Fruit fly (Drosophila melanogaster) whole organism, embryonic: ENCODE results near the gene CG1233.

Experiments
- Abd-B ChIP-seq: fragments of 200-800 bp; sonication (Bioruptor generic); optimal IDR thresholded peaks from 2 replicates; lab custom pipeline; 2018; ENCODE audit warnings: missing biosample characterization, mild to moderate bottlenecking, missing genetic modification characterization, moderate library complexity
- CG10321 ChIP-seq: fragments of 200-800 bp; sonication (Bioruptor generic); IDR thresholded peaks from 2 replicates; pipeline ENCODE4 v1.3.6; 2022; ENCODE audit warnings: missing biosample characterization, missing genetic modification characterization
- CG11398 ChIP-seq: fragments of 200-800 bp; sonication (Bioruptor generic); optimal IDR thresholded peaks from 2 replicates; lab custom pipeline; 2016; ENCODE audit warnings: missing biosample characterization, missing genetic modification characterization
- CG12104 ChIP-seq: fragments of 200-800 bp; sonication (Bioruptor generic); optimal IDR thresholded peaks from 3 replicates; lab custom pipeline; 2016; ENCODE audit warnings: missing biosample characterization, missing genetic modification characterization
- CG12155 ChIP-seq: fragments of 200-800 bp; sonication (Bioruptor generic); optimal IDR thresholded peaks from 3 replicates; lab custom pipeline; 2016; ENCODE audit warnings: missing biosample characterization, missing genetic modification characterization
- CG12391 ChIP-seq: fragments of 200-800 bp; sonication (Bioruptor generic); optimal IDR thresholded peaks from 3 replicates; lab custom pipeline; 2018; ENCODE audit warnings: missing biosample characterization, mild to moderate bottlenecking, missing genetic modification characterization, moderate library complexity
- CG13123 ChIP-seq: fragments of 200-800 bp; sonication (Bioruptor generic); optimal IDR thresholded peaks from 2 replicates; lab custom pipeline; 2016; ENCODE audit warnings: missing biosample characterization, missing genetic modification characterization
- CG13296 ChIP-seq: fragments of 200-800 bp; sonication (Bioruptor generic); optimal IDR thresholded peaks from 3 replicates; lab custom pipeline; 2018; ENCODE audit warnings: missing biosample characterization, mild to moderate bottlenecking, missing genetic modification characterization
- CG15601 ChIP-seq: fragments of 200-800 bp; sonication (Bioruptor generic); optimal IDR thresholded peaks from 3 replicates; lab custom pipeline; 2019; ENCODE audit warnings: missing biosample characterization, mild to moderate bottlenecking, missing genetic modification characterization, moderate library complexity
- CG16813 ChIP-seq: fragments of 200-800 bp; sonication (Bioruptor generic); IDR thresholded peaks from 3 replicates; pipeline ENCODE4 v1.3.6; 2022; ENCODE audit warnings: missing biosample characterization, missing genetic modification characterization; ENCODE audit not compliant: partially characterized antibody
- CG3838 ChIP-seq: fragments of 200-800 bp; sonication (Bioruptor generic); optimal IDR thresholded peaks from 3 replicates; lab custom pipeline; 2016; ENCODE audit warnings: missing biosample characterization, missing genetic modification characterization
- CG4360 ChIP-seq: fragments of 200-800 bp; sonication (Bioruptor generic); IDR thresholded peaks from 2 replicates; pipeline ENCODE4 v1.3.6; 2022; ENCODE audit warnings: missing biosample characterization, missing genetic modification characterization
- CG6765 ChIP-seq: fragments of 200-800 bp; sonication (Bioruptor generic); optimal IDR thresholded peaks from 3 replicates; lab custom pipeline; 2017; ENCODE audit warnings: missing biosample characterization, mild to moderate bottlenecking, missing genetic modification characterization
- Chrac-16 ChIP-seq: fragments of 200-800 bp; sonication (Bioruptor generic); optimal IDR thresholded peaks from 3 replicates; lab custom pipeline; 2016; ENCODE audit warnings: missing biosample characterization, missing genetic modification characterization
- D ChIP-seq, 2 experiments: fragments of 200-800 bp in 1 of 2; fragments of >200 bp in 1 of 2; sonication (Bioruptor generic) in 1 of 2; optimal IDR thresholded peaks; 2 replicates in 1 of 2; 3 replicates in 1 of 2; lab custom pipeline; 2017; ENCODE audit warnings: mild to moderate bottlenecking in 1 of 2, missing biosample characterization in 1 of 2, missing genetic modification characterization in 1 of 2, missing genetic modification reagents in 1 of 2
- Dip2 ChIP-seq: fragments of 200-800 bp; sonication (Bioruptor generic); IDR thresholded peaks from 2 replicates; pipeline ENCODE4 v1.3.6; 2022; ENCODE audit warnings: missing biosample characterization, missing genetic modification characterization
- Dll ChIP-seq: fragments of 200-800 bp; sonication (Bioruptor generic); IDR thresholded peaks from 4 replicates; pipeline ENCODE4 v1.3.6; 2022; ENCODE audit warnings: missing biosample characterization, missing genetic modification characterization; ENCODE audit not compliant: partially characterized antibody
- Gug ChIP-seq: fragments of 200-800 bp; sonication (Bioruptor generic); IDR thresholded peaks from 4 replicates; pipeline ENCODE4 v1.3.6; 2022; ENCODE audit warnings: missing biosample characterization, missing genetic modification characterization
- Max ChIP-seq: fragments of 200-800 bp; sonication (Bioruptor generic); optimal IDR thresholded peaks from 2 replicates; lab custom pipeline; 2016; ENCODE audit warnings: missing biosample characterization, mild to moderate bottlenecking, missing genetic modification characterization
- Scr ChIP-seq: fragments of 200-800 bp; sonication (Bioruptor generic); IDR thresholded peaks from 2 replicates; pipeline ENCODE4 v1.3.6; 2022; ENCODE audit warnings: missing biosample characterization, missing genetic modification characterization; ENCODE audit not compliant: partially characterized antibody
- aop ChIP-seq: fragments of 200-800 bp; sonication (Bioruptor generic); IDR thresholded peaks from 2 replicates; pipeline ENCODE4 v1.3.6; 2022; ENCODE audit warnings: missing biosample characterization, missing genetic modification characterization
- bsh ChIP-seq, 2 experiments: fragments of 200-800 bp; sonication (Bioruptor generic); optimal IDR thresholded peaks; 2 replicates each; lab custom pipeline; 2017 to 2018; ENCODE audit warnings: mild to moderate bottlenecking in 2 of 2, missing biosample characterization in 2 of 2, missing genetic modification characterization in 2 of 2, moderate library complexity in 1 of 2
- cad ChIP-seq: fragments of >200 bp; optimal IDR thresholded peaks from 2 replicates; lab custom pipeline; 2017; ENCODE audit warnings: missing biosample characterization, missing genetic modification characterization
- cg ChIP-seq: fragments of 200-800 bp; sonication (Bioruptor generic); optimal IDR thresholded peaks from 3 replicates; lab custom pipeline; 2019; ENCODE audit warnings: missing biosample characterization, mild to moderate bottlenecking, missing genetic modification characterization, moderate library complexity
- corto ChIP-seq: fragments of 200-800 bp; sonication (Bioruptor generic); optimal IDR thresholded peaks from 2 replicates; lab custom pipeline; 2016; ENCODE audit warnings: missing biosample characterization, mild to moderate bottlenecking, missing genetic modification characterization, moderate library complexity
- da ChIP-seq: fragments of 200-800 bp; sonication (Bioruptor generic); optimal IDR thresholded peaks from 2 replicates; lab custom pipeline; 2016; ENCODE audit warnings: missing biosample characterization, missing genetic modification characterization
- dm ChIP-seq: fragments of 200-800 bp; sonication (Bioruptor generic); optimal IDR thresholded peaks from 3 replicates; lab custom pipeline; 2016; ENCODE audit warnings: missing biosample characterization, missing genetic modification characterization
- dpn ChIP-seq, 2 experiments: fragments of 200-800 bp; sonication (Bioruptor generic); optimal IDR thresholded peaks; 3 replicates each; lab custom pipeline; 2016; ENCODE audit warnings: missing biosample characterization in 2 of 2, missing genetic modification characterization in 2 of 2
- esg ChIP-seq: fragments of 200-800 bp; sonication (Bioruptor generic); conservative IDR thresholded peaks from 2 replicates; pipeline ENCODE4 v1.3.6; 2022; ENCODE audit warnings: missing biosample characterization, missing genetic modification characterization
- eyg ChIP-seq: fragments of 200-800 bp; sonication (Bioruptor generic); optimal IDR thresholded peaks from 3 replicates; lab custom pipeline; 2016; ENCODE audit warnings: missing biosample characterization, missing genetic modification characterization
- gfzf ChIP-seq: fragments of 200-800 bp; sonication (Bioruptor generic); optimal IDR thresholded peaks from 2 replicates; lab custom pipeline; 2016; ENCODE audit warnings: missing biosample characterization, mild to moderate bottlenecking, missing genetic modification characterization, moderate library complexity
- hb ChIP-seq: fragments of 200-800 bp; sonication (Bioruptor generic); IDR thresholded peaks from 3 replicates; pipeline ENCODE4 v1.3.6; 2022; ENCODE audit warnings: missing biosample characterization, missing genetic modification characterization; ENCODE audit not compliant: partially characterized antibody
- lab ChIP-seq: fragments of 200-800 bp; sonication (Bioruptor generic); optimal IDR thresholded peaks from 3 replicates; lab custom pipeline; 2017; ENCODE audit warnings: missing biosample characterization, missing genetic modification characterization, mild to moderate bottlenecking, moderate library complexity, missing genetic modification reagents
- lilli ChIP-seq: fragments of 200-800 bp; sonication (Bioruptor generic); optimal IDR thresholded peaks from 3 replicates; lab custom pipeline; 2016; ENCODE audit warnings: missing biosample characterization, missing genetic modification characterization
- lmd ChIP-seq: fragments of 200-800 bp; sonication (Bioruptor generic); IDR thresholded peaks from 2 replicates; pipeline ENCODE4 v1.3.6; 2022; ENCODE audit warnings: missing biosample characterization, missing genetic modification characterization
- maf-S ChIP-seq: fragments of 200-800 bp; sonication (Bioruptor generic); optimal IDR thresholded peaks from 2 replicates; lab custom pipeline; 2016; ENCODE audit warnings: missing biosample characterization, missing genetic modification characterization
- pb ChIP-seq: fragments of 200-800 bp; sonication (Bioruptor generic); optimal IDR thresholded peaks from 3 replicates; lab custom pipeline; 2016; ENCODE audit warnings: missing biosample characterization, missing genetic modification characterization
- phol ChIP-seq: fragments of 200-800 bp; sonication (Bioruptor generic); optimal IDR thresholded peaks from 3 replicates; lab custom pipeline; 2018; ENCODE audit warnings: missing biosample characterization, mild to moderate bottlenecking, missing genetic modification characterization, moderate library complexity
- run ChIP-seq: fragments of 200-800 bp; sonication (Bioruptor generic); optimal IDR thresholded peaks from 3 replicates; lab custom pipeline; 2018; ENCODE audit warnings: missing biosample characterization, mild to moderate bottlenecking, missing genetic modification characterization
- slbo ChIP-seq: fragments of 200-800 bp; sonication (Bioruptor generic); IDR thresholded peaks from 2 replicates; pipeline ENCODE4 v1.3.6; 2022; ENCODE audit warnings: missing biosample characterization, missing genetic modification characterization
- so ChIP-seq: fragments of 200-800 bp; sonication (Bioruptor generic); IDR thresholded peaks from 3 replicates; pipeline ENCODE4 v1.3.6; 2022; ENCODE audit warnings: missing biosample characterization, missing genetic modification characterization
- sob ChIP-seq: fragments of 200-800 bp; sonication (Bioruptor generic); IDR thresholded peaks from 2 replicates; pipeline ENCODE4 v1.3.6; 2022; ENCODE audit warnings: missing biosample characterization, missing genetic modification characterization
- sug ChIP-seq: fragments of 200-800 bp; optimal IDR thresholded peaks from 2 replicates; lab custom pipeline; 2019; ENCODE audit warnings: missing biosample characterization, mild to moderate bottlenecking, missing genetic modification characterization, moderate library complexity
- tin ChIP-seq: fragments of 200-800 bp; sonication (Bioruptor generic); optimal IDR thresholded peaks from 3 replicates; lab custom pipeline; 2016; ENCODE audit warnings: missing biosample characterization, missing genetic modification characterization
- trem ChIP-seq: fragments of 200-800 bp; optimal IDR thresholded peaks from 3 replicates; lab custom pipeline; 2019; ENCODE audit warnings: missing biosample characterization, mild to moderate bottlenecking, missing genetic modification characterization, moderate library complexity
- tup ChIP-seq: fragments of 200-800 bp; sonication (Bioruptor generic); optimal IDR thresholded peaks from 2 replicates; lab custom pipeline; 2016; ENCODE audit warnings: missing biosample characterization, mild to moderate bottlenecking, missing genetic modification characterization, moderate library complexity
- twi ChIP-seq: fragments of 200-800 bp; optimal IDR thresholded peaks from 2 replicates; lab custom pipeline; 2019; ENCODE audit warnings: missing biosample characterization, mild to moderate bottlenecking, missing genetic modification characterization, moderate library complexity
- yki ChIP-seq: fragments of >200 bp; optimal IDR thresholded peaks from 3 replicates; lab custom pipeline; 2018

CG1233 gene

DNA sequence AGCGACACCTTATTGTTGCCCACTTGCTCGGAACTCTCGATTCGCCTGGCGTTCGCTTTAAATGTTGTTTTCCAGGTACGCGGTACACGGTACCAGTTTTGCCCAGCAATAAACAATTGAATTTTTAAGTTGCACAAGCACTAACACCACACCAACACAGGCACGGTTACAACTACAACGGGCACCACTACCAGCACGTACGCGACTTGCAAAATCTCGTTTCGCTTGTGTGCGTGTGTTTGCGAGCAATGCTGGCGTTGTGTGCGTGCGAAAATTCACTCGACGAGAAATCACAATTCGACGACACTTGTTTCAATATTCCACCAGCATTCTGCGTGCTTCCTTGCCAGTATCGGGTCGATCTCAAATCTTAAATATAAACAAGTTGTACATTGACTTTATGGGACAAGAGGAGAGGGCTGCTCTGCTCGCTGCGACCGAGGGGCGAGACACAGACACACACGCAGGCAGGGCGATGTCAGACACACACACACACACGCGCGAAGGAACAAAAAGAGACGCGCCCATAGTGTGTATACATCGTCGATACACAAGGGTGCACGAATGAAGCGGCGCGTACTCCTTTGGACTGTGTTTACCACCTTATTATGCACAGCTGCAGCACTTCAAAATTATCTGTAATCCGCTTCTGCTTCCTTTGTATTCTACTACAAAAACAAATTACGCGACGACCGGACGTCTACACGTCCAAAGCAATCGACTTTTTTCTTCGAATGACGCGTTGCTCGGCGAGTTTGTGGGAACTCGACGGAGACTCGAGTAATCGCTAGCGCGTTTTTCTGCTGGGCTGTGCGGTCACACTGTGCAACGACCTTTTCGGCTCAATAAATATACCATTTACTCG lies 41.9 kb upstream of the CG1233 start, which contains the start of gene fwd (continued):
- no peak for TF ChIP-seq corto (GFP tag; lab: Kevin White, UChicago)
- TF ChIP-seq trem (tag; lab: Kevin White, UChicago) = peak; percentile 81
- 0 out of 3 replicates have a peak, but pooled peaks have one; percentile 22 for TF ChIP-seq CG16813 (GFP tag; lab: Robert Waterston, UW)
- TF ChIP-seq D (optimal IDR thresholded peaks at IDR 0.05; lab: Kevin White, UChicago) = peak; percentile 96
- peak; percentile 62 for TF ChIP-seq D (GFP tag; optimal IDR thresholded peaks at IDR 0.05; lab: Kevin White, UChicago)
- TF ChIP-seq CG13123 = no peak
- peak; percentile 18 for TF ChIP-seq CG13296 (GFP tag; lab: Kevin White, UChicago)
- peak; percentile 41; the same call in 2 of the 4 replicates for TF ChIP-seq Dll (GFP tag; lab: Robert Waterston, UW)
- TF ChIP-seq phol (tag; lab: Kevin White, UChicago) = peak; percentile 46
- no peak for TF ChIP-seq so
- TF ChIP-seq Chrac-16 (GFP tag; lab: Kevin White, UChicago) = no peak
- peak; percentile 36 for TF ChIP-seq dm (GFP tag; lab: Kevin White, UChicago)
- peak; percentile 38 for TF ChIP-seq lilli
- TF ChIP-seq Gug = no peak
- no peak for TF ChIP-seq maf-S (GFP tag; lab: Kevin White, UChicago)
- no peak for TF ChIP-seq Abd-B
- TF ChIP-seq yki (lab: Kevin White, UChicago) = no peak
- peak; percentile 62 for TF ChIP-seq CG12391 (tag; lab: Kevin White, UChicago)
- TF ChIP-seq CG4360 (GFP tag; lab: Robert Waterston, UW) = peak; percentile 76
- TF ChIP-seq bsh (GFP tag; optimal IDR thresholded peaks at IDR 0.05; lab: Kevin White, UChicago) = peak in 1 of 2 experiments; percentile 28
- TF ChIP-seq esg = no peak
- TF ChIP-seq pb = peak; percentile 26
- peak; percentile 44 for TF ChIP-seq Max (GFP tag; lab: Kevin White, UChicago)
- peak; percentile 15; the same call in 1 of the 2 replicates for TF ChIP-seq slbo (GFP tag; lab: Robert Waterston, UW)
- no peak for TF ChIP-seq Dip2 (GFP tag; lab: Robert Waterston, UW)
- no peak for TF ChIP-seq hb (GFP tag; lab: Robert Waterston, UW)
- TF ChIP-seq tup (GFP tag; lab: Kevin White, UChicago) = no peak
- TF ChIP-seq gfzf (GFP tag; lab: Kevin White, UChicago) = peak; percentile 99
- no peak for TF ChIP-seq CG10321 (GFP tag; lab: Robert Waterston, UW)
- TF ChIP-seq cg = peak; percentile 98
- peak; percentile 100 for TF ChIP-seq CG12155 (GFP tag; lab: Kevin White, UChicago)
- TF ChIP-seq eyg (GFP tag; lab: Kevin White, UChicago) = no peak
- peak; percentile 28 for TF ChIP-seq CG6765 (GFP tag; lab: Kevin White, UChicago)
- TF ChIP-seq cad = peak; percentile 40
- no peak for TF ChIP-seq lab (GFP tag; lab: Kevin White, UChicago)
- TF ChIP-seq CG3838 = no peak
- TF ChIP-seq CG11398 (GFP tag; lab: Kevin White, UChicago) = no peak
- no peak for TF ChIP-seq CG12104 (GFP tag; lab: Kevin White, UChicago)
- TF ChIP-seq sob (GFP tag; lab: Robert Waterston, UW) = peak; percentile 15; the same call in 1 of the 2 replicates
- 0 out of 2 replicates have a peak, but pooled peaks have one; percentile 4 for TF ChIP-seq aop (GFP tag; lab: Robert Waterston, UW)
- no peak for TF ChIP-seq tin (GFP tag; lab: Kevin White, UChicago)
- no peak for TF ChIP-seq lmd (GFP tag; lab: Robert Waterston, UW)
- TF ChIP-seq run = peak; percentile 13
- TF ChIP-seq CG15601 = peak; percentile 52
- TF ChIP-seq twi (tag; lab: Kevin White, UChicago) = peak; percentile 47
- peak; percentile 45 for TF ChIP-seq sug (tag; lab: Kevin White, UChicago)
- no peak for TF ChIP-seq da (GFP tag; lab: Kevin White, UChicago)
- TF ChIP-seq Scr (GFP tag; lab: Robert Waterston, UW) = no peak; the same call in none of the 2 replicates
- TF ChIP-seq dpn (GFP tag; optimal IDR thresholded peaks at IDR 0.05; lab: Kevin White, UChicago) = peak; percentile 7 to 38
